Fruit fly (Drosophila melanogaster) whole organism, embryonic: ENCODE measurements around the gene BuGZ.

Experiments used
- Awh ChIP-seq: fragments of 200-800 bp; sonication (Bioruptor generic); IDR thresholded peaks from 2 replicates; pipeline ENCODE4, ENCODE4 v1.3.6; 2022; ENCODE audit warnings: missing biosample characterization, missing genetic modification characterization
- CG10462 ChIP-seq: fragments of 200-800 bp; sonication (Bioruptor generic); optimal IDR thresholded peaks from 2 replicates; lab custom pipeline; 2016; ENCODE audit warnings: missing biosample characterization, missing genetic modification characterization
- CG10959 ChIP-seq: fragments of 200-800 bp; sonication (Bioruptor generic); IDR thresholded peaks from 2 replicates; pipeline ENCODE4 v1.3.6; 2022; ENCODE audit warnings: missing biosample characterization, missing genetic modification characterization
- CG11504 ChIP-seq: fragments of 200-800 bp; sonication (Bioruptor generic); optimal IDR thresholded peaks from 3 replicates; lab custom pipeline; 2019; ENCODE audit warnings: missing biosample characterization, mild to moderate bottlenecking, missing genetic modification characterization, moderate library complexity
- CG11560 ChIP-seq: fragments of 200-800 bp; sonication (Bioruptor generic); IDR thresholded peaks from 3 replicates; pipeline ENCODE4 v1.3.6; 2022; ENCODE audit warnings: missing biosample characterization, missing genetic modification characterization
- CG1233 ChIP-seq: fragments of 200-800 bp; sonication (Bioruptor generic); optimal IDR thresholded peaks from 4 replicates; lab custom pipeline; 2018; ENCODE audit warnings: missing biosample characterization, mild to moderate bottlenecking, missing genetic modification characterization
- CG12659 ChIP-seq: fragments of 200-800 bp; sonication (Bioruptor generic); optimal IDR thresholded peaks from 3 replicates; lab custom pipeline; 2017; ENCODE audit warnings: mild to moderate bottlenecking, missing biosample characterization, missing genetic modification reagents, missing genetic modification characterization
- CG13296 ChIP-seq: fragments of 200-800 bp; sonication (Bioruptor generic); optimal IDR thresholded peaks from 3 replicates; lab custom pipeline; 2018; ENCODE audit warnings: missing biosample characterization, mild to moderate bottlenecking, missing genetic modification characterization
- CG13775 ChIP-seq: fragments of 200-800 bp; sonication (Bioruptor generic); optimal IDR thresholded peaks from 3 replicates; lab custom pipeline; 2017; ENCODE audit warnings: missing biosample characterization, mild to moderate bottlenecking, missing genetic modification characterization
- CG15514 ChIP-seq: fragments of 200-800 bp; sonication (Bioruptor generic); optimal IDR thresholded peaks from 3 replicates; lab custom pipeline; 2017; ENCODE audit warnings: missing biosample characterization, missing genetic modification characterization, mild to moderate bottlenecking, moderate library complexity, missing genetic modification reagents
- CG16813 ChIP-seq: fragments of 200-800 bp; sonication (Bioruptor generic); IDR thresholded peaks from 3 replicates; pipeline ENCODE4 v1.3.6; 2022; ENCODE audit warnings: missing biosample characterization, missing genetic modification characterization; ENCODE audit not compliant: partially characterized antibody
- CG18262 ChIP-seq: fragments of 200-800 bp; optimal IDR thresholded peaks from 3 replicates; lab custom pipeline; 2019; ENCODE audit warnings: missing biosample characterization, mild to moderate bottlenecking, missing genetic modification characterization, moderate library complexity
- CG2199 ChIP-seq: fragments of 200-800 bp; sonication (Bioruptor generic); IDR thresholded peaks from 3 replicates; pipeline ENCODE4 v1.3.6; 2022; ENCODE audit warnings: missing biosample characterization, missing genetic modification characterization
- CG2875 ChIP-seq: fragments of 200-800 bp; sonication (Bioruptor generic); optimal IDR thresholded peaks from 2 replicates; lab custom pipeline; 2017; ENCODE audit warnings: missing biosample characterization, mild to moderate bottlenecking, missing genetic modification characterization, missing genetic modification reagents
- CG34422 ChIP-seq: fragments of 200-800 bp; sonication (Bioruptor generic); IDR thresholded peaks from 3 replicates; pipeline ENCODE4 v1.3.6; 2022; ENCODE audit warnings: missing biosample characterization, missing genetic modification characterization
- CG4707 ChIP-seq: fragments of 200-800 bp; sonication (Bioruptor generic); optimal IDR thresholded peaks from 2 replicates; lab custom pipeline; 2018; ENCODE audit warnings: missing biosample characterization, mild to moderate bottlenecking, missing genetic modification characterization, moderate library complexity
- CG4820 ChIP-seq: fragments of 200-800 bp; sonication (Bioruptor generic); optimal IDR thresholded peaks from 3 replicates; lab custom pipeline; 2016; ENCODE audit warnings: missing biosample characterization, missing genetic modification characterization
- CG7357 ChIP-seq: fragments of 200-800 bp; sonication (Bioruptor generic); IDR thresholded peaks from 3 replicates; pipeline ENCODE4 v1.3.6; 2022; ENCODE audit warnings: missing biosample characterization, missing genetic modification characterization
- CG9609 ChIP-seq: fragments of 200-800 bp; sonication (Bioruptor generic); optimal IDR thresholded peaks from 3 replicates; lab custom pipeline; 2016; ENCODE audit warnings: missing biosample characterization, missing genetic modification characterization
- D19B ChIP-seq: fragments of 200-800 bp; sonication (Bioruptor generic); optimal IDR thresholded peaks from 2 replicates; lab custom pipeline; 2017; ENCODE audit warnings: missing biosample characterization, mild to moderate bottlenecking, missing genetic modification characterization
- GATAe ChIP-seq: fragments of 200-800 bp; sonication (Bioruptor generic); conservative IDR thresholded peaks from 2 replicates; pipeline ENCODE4 v1.3.6; 2022; ENCODE audit warnings: missing biosample characterization, missing genetic modification characterization
- H15 ChIP-seq: fragments of 200-800 bp; sonication (Bioruptor generic); IDR thresholded peaks from 3 replicates; pipeline ENCODE4 v1.3.6; 2022; ENCODE audit warnings: missing biosample characterization, missing genetic modification characterization
- Hr3 ChIP-seq: fragments of 200-800 bp; sonication (Bioruptor generic); optimal IDR thresholded peaks from 3 replicates; lab custom pipeline; 2016; ENCODE audit warnings: missing biosample characterization, missing genetic modification characterization
- NK7.1 ChIP-seq: fragments of 200-800 bp; sonication (Bioruptor generic); optimal IDR thresholded peaks from 3 replicates; lab custom pipeline; 2016; ENCODE audit warnings: missing biosample characterization, missing genetic modification characterization
- Rx ChIP-seq: fragments of 200-800 bp; sonication (Bioruptor generic); IDR thresholded peaks from 2 replicates; pipeline ENCODE4 v1.3.6; 2022; ENCODE audit warnings: missing biosample characterization, missing genetic modification characterization
- Scr ChIP-seq: fragments of 200-800 bp; sonication (Bioruptor generic); IDR thresholded peaks from 2 replicates; pipeline ENCODE4 v1.3.6; 2022; ENCODE audit warnings: missing biosample characterization, missing genetic modification characterization; ENCODE audit not compliant: partially characterized antibody
- abd-A ChIP-seq: fragments of 200-800 bp; sonication (Bioruptor generic); optimal IDR thresholded peaks from 3 replicates; lab custom pipeline; 2019; ENCODE audit warnings: missing biosample characterization, mild to moderate bottlenecking, missing genetic modification characterization, moderate library complexity
- btn ChIP-seq: fragments of 200-800 bp; sonication (Bioruptor generic); optimal IDR thresholded peaks from 2 replicates; lab custom pipeline; 2016; ENCODE audit warnings: missing biosample characterization, missing genetic modification characterization
- chif ChIP-seq, 2 experiments: fragments of 200-800 bp; sonication (Bioruptor generic); optimal IDR thresholded peaks; 3 replicates each; lab custom pipeline; 2016; ENCODE audit warnings: missing biosample characterization in 2 of 2, missing genetic modification characterization in 2 of 2
- ci ChIP-seq: fragments of 200-800 bp; sonication (Bioruptor generic); IDR thresholded peaks from 3 replicates; pipeline ENCODE4 v1.3.6; 2022; ENCODE audit warnings: missing biosample characterization, missing genetic modification characterization
- eve ChIP-seq, 2 experiments: fragments of >200 bp; optimal IDR thresholded peaks; 2 replicates each; lab custom pipeline; 2017; ENCODE audit warnings: missing biosample characterization in 2 of 2, missing genetic modification characterization in 2 of 2
- fd3F ChIP-seq: fragments of 200-800 bp; sonication (Bioruptor generic); optimal IDR thresholded peaks from 2 replicates; lab custom pipeline; 2018; ENCODE audit warnings: missing biosample characterization, mild to moderate bottlenecking, missing genetic modification characterization, moderate library complexity
- gce ChIP-seq: fragments of 200-800 bp; sonication (Bioruptor generic); IDR thresholded peaks from 3 replicates; pipeline ENCODE4 v1.3.6; 2022; ENCODE audit warnings: missing biosample characterization, missing genetic modification characterization
- gcm2 ChIP-seq: fragments of 200-800 bp; sonication (Bioruptor generic); optimal IDR thresholded peaks from 2 replicates; lab custom pipeline; 2016; ENCODE audit warnings: missing biosample characterization, missing genetic modification characterization
- grn ChIP-seq: fragments of 200-800 bp; sonication (Bioruptor generic); optimal IDR thresholded peaks from 3 replicates; lab custom pipeline; 2017; ENCODE audit warnings: missing biosample characterization, missing genetic modification characterization
- gro ChIP-seq: fragments of 200-800 bp; sonication (Bioruptor generic); optimal IDR thresholded peaks from 2 replicates; lab custom pipeline; 2016; ENCODE audit warnings: missing biosample characterization, missing genetic modification characterization
- ham ChIP-seq: fragments of 200-800 bp; sonication (Bioruptor generic); IDR thresholded peaks from 2 replicates; pipeline ENCODE4 v1.3.6; 2022; ENCODE audit warnings: missing biosample characterization, missing genetic modification characterization
- hkb ChIP-seq, 2 experiments: fragments of 200-800 bp in 1 of 2; fragments of >200 bp in 1 of 2; sonication (Bioruptor generic) in 1 of 2; IDR thresholded peaks in 1 of 2; optimal IDR thresholded peaks in 1 of 2; 2 replicates each; pipeline versions ENCODE4 v1.3.6 to Lab custom; 2017 to 2022; ENCODE audit warnings: missing biosample characterization in 1 of 2, missing genetic modification characterization in 1 of 2
- oc ChIP-seq: fragments of 200-800 bp; sonication (Bioruptor generic); optimal IDR thresholded peaks from 2 replicates; lab custom pipeline; 2018; ENCODE audit warnings: missing biosample characterization, mild to moderate bottlenecking, missing genetic modification characterization, moderate library complexity
- pan ChIP-seq, 4 experiments: fragments of >200 bp in 3 of 4; fragments of 200-800 bp in 1 of 4; sonication (Bioruptor generic) in 1 of 4; optimal IDR thresholded peaks in 3 of 4; IDR thresholded peaks in 1 of 4; 2 replicates each; pipeline versions ENCODE4 v1.3.6 to Lab custom; 2017 to 2022; ENCODE audit warnings: missing biosample characterization in 2 of 4, missing genetic modification characterization in 2 of 4, mixed read lengths in 1 of 4
- prd ChIP-seq, 3 experiments: fragments of >200 bp in 2 of 3; fragments of 200-800 bp in 1 of 3; sonication (Bioruptor generic) in 1 of 3; optimal IDR thresholded peaks in 2 of 3; IDR thresholded peaks in 1 of 3; 2 replicates in 2 of 3; 3 replicates in 1 of 3; pipeline versions ENCODE4 v1.3.6 to Lab custom; 2017 to 2022; ENCODE audit warnings: missing biosample characterization in 1 of 3, missing genetic modification characterization in 1 of 3
- pros ChIP-seq: fragments of 200-800 bp; sonication (Bioruptor generic); optimal IDR thresholded peaks from 3 replicates; lab custom pipeline; 2019; ENCODE audit warnings: missing biosample characterization, mild to moderate bottlenecking, missing genetic modification characterization, moderate library complexity
- ranshi ChIP-seq: fragments of 200-800 bp; sonication (Bioruptor generic); IDR thresholded peaks from 2 replicates; pipeline ENCODE4 v1.3.6; 2022; ENCODE audit warnings: missing biosample characterization, missing genetic modification characterization
- run ChIP-seq: fragments of 200-800 bp; sonication (Bioruptor generic); optimal IDR thresholded peaks from 3 replicates; lab custom pipeline; 2018; ENCODE audit warnings: missing biosample characterization, mild to moderate bottlenecking, missing genetic modification characterization
- sd ChIP-seq: fragments of 200-800 bp; sonication (Bioruptor generic); optimal IDR thresholded peaks from 3 replicates; lab custom pipeline; 2018; ENCODE audit warnings: missing biosample characterization, mild to moderate bottlenecking, missing genetic modification characterization, moderate library complexity
- tio ChIP-seq: fragments of 200-800 bp; sonication (Bioruptor generic); optimal IDR thresholded peaks from 2 replicates; lab custom pipeline; 2017; ENCODE audit warnings: missing biosample characterization, missing genetic modification characterization, inconsistent platforms
- toy ChIP-seq: fragments of 200-800 bp; sonication (Bioruptor generic); IDR thresholded peaks from 2 replicates; pipeline ENCODE4 v1.3.6; 2022; ENCODE audit warnings: missing biosample characterization, missing genetic modification characterization
- trem ChIP-seq: fragments of 200-800 bp; optimal IDR thresholded peaks from 3 replicates; lab custom pipeline; 2019; ENCODE audit warnings: missing biosample characterization, mild to moderate bottlenecking, missing genetic modification characterization, moderate library complexity
- vvl ChIP-seq: fragments of 200-800 bp; sonication (Bioruptor generic); IDR thresholded peaks from 2 replicates; pipeline ENCODE4 v1.3.6; 2022; ENCODE audit warnings: missing biosample characterization, missing genetic modification characterization
- zfh1 ChIP-seq: fragments of 200-800 bp; sonication (Bioruptor generic); IDR thresholded peaks from 3 replicates; pipeline ENCODE4 v1.3.6; 2022; ENCODE audit warnings: missing biosample characterization, missing genetic modification characterization

BuGZ gene

dm6 chr2L:16711891-16712290 is 31.3 kb upstream of the BuGZ start:
- TF ChIP-seq D19B: no peak
- peak; percentile 2 for TF ChIP-seq oc (tag; lab: Kevin White, UChicago)
- no peak for TF ChIP-seq Hr3
- no peak for TF ChIP-seq CG10462 (GFP tag; lab: Kevin White, UChicago)
- TF ChIP-seq hkb (optimal IDR thresholded peaks at IDR 0.05; lab: Kevin White, UChicago): no peak
- no peak for TF ChIP-seq hkb (GFP tag; IDR thresholded peaks at IDR 0.05; lab: Robert Waterston, UW)
- TF ChIP-seq Rx (GFP tag; lab: Robert Waterston, UW): no peak
- TF ChIP-seq CG7357 (GFP tag; lab: Robert Waterston, UW): no peak
- peak; percentile 7 for TF ChIP-seq pros (GFP tag; lab: Kevin White, UChicago)
- no peak for TF ChIP-seq CG16813 (GFP tag; lab: Robert Waterston, UW)
- peak; percentile 54 for TF ChIP-seq run (tag; lab: Kevin White, UChicago)
- TF ChIP-seq eve (GFP tag; optimal IDR thresholded peaks at IDR 0.05; lab: Kevin White, UChicago): peak in 1 of 2 experiments; percentile 28
- TF ChIP-seq ham (GFP tag; lab: Robert Waterston, UW): no peak
- TF ChIP-seq gce (GFP tag; lab: Robert Waterston, UW): no peak
- TF ChIP-seq CG15514 (GFP tag; lab: Kevin White, UChicago): no peak
- TF ChIP-seq trem (tag; lab: Kevin White, UChicago): no peak
- TF ChIP-seq CG9609 (GFP tag; lab: Kevin White, UChicago): no peak
- TF ChIP-seq ranshi (GFP tag; lab: Robert Waterston, UW): no peak
- no peak for TF ChIP-seq tio (GFP tag; lab: Kevin White, UChicago)
- no peak for TF ChIP-seq CG18262 (tag; lab: Kevin White, UChicago)
- no peak for TF ChIP-seq CG11560
- TF ChIP-seq toy: no peak
- TF ChIP-seq CG11504 (tag; lab: Kevin White, UChicago): no peak
- no peak for TF ChIP-seq CG13296
- no peak for TF ChIP-seq fd3F (GFP tag; lab: Kevin White, UChicago)
- no peak for TF ChIP-seq pan (optimal IDR thresholded peaks at IDR 0.05; lab: Kevin White, UChicago)
- no peak for TF ChIP-seq pan (GFP tag; optimal IDR thresholded peaks at IDR 0.05 in 1 of 2, IDR thresholded peaks at IDR 0.05 in 1 of 2)
- TF ChIP-seq Scr: no peak
- no peak for TF ChIP-seq CG2875 (GFP tag; lab: Kevin White, UChicago)
- 0 out of 3 replicates have a peak, but pooled peaks have one; percentile 36 for TF ChIP-seq ci (GFP tag; lab: Robert Waterston, UW)
- TF ChIP-seq gcm2: no peak
- TF ChIP-seq CG4707 (GFP tag; lab: Kevin White, UChicago): no peak
- peak; percentile 61; the same call in 1 of the 2 replicates for TF ChIP-seq Awh (GFP tag; lab: Robert Waterston, UW)
- TF ChIP-seq CG12659 (GFP tag; lab: Kevin White, UChicago): no peak
- no peak for TF ChIP-seq CG13775 (GFP tag; lab: Kevin White, UChicago)
- TF ChIP-seq GATAe (GFP tag; lab: Robert Waterston, UW): no peak
- TF ChIP-seq chif (GFP tag; optimal IDR thresholded peaks at IDR 0.05; lab: Kevin White, UChicago): no peak
- no peak for TF ChIP-seq CG34422 (GFP tag; lab: Robert Waterston, UW)
- peak; percentile 71 for TF ChIP-seq abd-A (tag; lab: Kevin White, UChicago)
- TF ChIP-seq vvl: peak; percentile 82
- no peak for TF ChIP-seq CG1233
- TF ChIP-seq btn (GFP tag; lab: Kevin White, UChicago): no peak
- TF ChIP-seq NK7.1 (GFP tag; lab: Kevin White, UChicago): no peak
- peak; percentile 65 for TF ChIP-seq grn
- TF ChIP-seq zfh1 (GFP tag; lab: Robert Waterston, UW): no peak
- TF ChIP-seq gro (GFP tag; lab: Kevin White, UChicago): no peak
- TF ChIP-seq sd (tag; lab: Kevin White, UChicago): no peak
- no peak for TF ChIP-seq prd (optimal IDR thresholded peaks at IDR 0.05; lab: Kevin White, UChicago)
- TF ChIP-seq prd (GFP tag; IDR thresholded peaks at IDR 0.05; lab: Robert Waterston, UW): no peak
- no peak for TF ChIP-seq CG10959 (GFP tag; lab: Robert Waterston, UW)
- TF ChIP-seq CG4820 (GFP tag; lab: Kevin White, UChicago): no peak
- TF ChIP-seq CG2199: no peak
- no peak for TF ChIP-seq H15
